Worm (Caenorhabditis elegans): ENCODE data around the gene col-140.

DNA sequence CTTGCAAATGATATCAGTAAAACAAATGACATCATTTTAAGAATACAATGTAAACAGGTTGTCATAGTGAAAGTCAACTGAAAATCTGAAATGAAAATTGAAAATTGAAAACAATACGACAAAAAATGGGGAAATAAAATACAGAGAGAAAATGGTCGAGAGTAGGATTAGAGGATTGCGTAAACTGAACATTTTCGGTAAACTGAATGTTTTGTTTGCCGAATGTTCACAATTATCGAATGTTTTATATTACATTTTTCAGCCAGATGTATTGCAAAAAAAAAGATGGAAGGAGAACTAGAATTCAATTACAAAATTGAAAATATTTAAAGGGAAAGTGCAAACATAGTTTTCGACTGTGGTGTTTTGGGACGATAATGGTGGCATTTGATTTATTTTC, 28.5 kb upstream of the col-140 start, which contains the start of gene F26F12.5:
- TF ChIP-seq unc-62 (GFP tag; optimal IDR thresholded peaks at IDR 0.05) = no peak
- TF ChIP-seq lsy-2 (tag; optimal IDR thresholded peaks at IDR 0.05) = no peak

All from whole organism, mixed stage, embryonic.